Fruit fly (Drosophila melanogaster): ENCODE data around the gene Eno.

Eno gene

dm6 chr2L:1729607-1730011, at the start of gene Eno, which contains the start of gene CG31937:
Eno (minus strand) TSS chr2L:1729636.
CG31937 (plus strand) TSS chr2L:1729887.
- TF ChIP-seq CG13204 (GFP tag; optimal IDR thresholded peaks at IDR 0.05) (no peak), fd96Ca (GFP tag; IDR thresholded peaks at IDR 0.05) (peak; percentile 78), gl (tag; optimal IDR thresholded peaks at IDR 0.05) (peak; percentile 18), CG4496 (GFP tag; IDR thresholded peaks at IDR 0.05) (peak; percentile 37; the same call in 1 of the 3 replicates), Snoo (tag; optimal IDR thresholded peaks at IDR 0.05) (peak; percentile 56), Pif1A (GFP tag; optimal IDR thresholded peaks at IDR 0.05) (peak; percentile 58), CG8301 (tag; optimal IDR thresholded peaks at IDR 0.05) (peak; percentile 42), CG12605 (GFP tag; IDR thresholded peaks at IDR 0.05) (no peak), CG9948 (tag; optimal IDR thresholded peaks at IDR 0.05) (no peak), CG14655 (GFP tag; optimal IDR thresholded peaks at IDR 0.05) (peak; percentile 55), CG8159 (tag; optimal IDR thresholded peaks at IDR 0.05) (peak; percentile 28), CG32121 (GFP tag; IDR thresholded peaks at IDR 0.05) (peak; percentile 76), EcR (GFP tag; optimal IDR thresholded peaks at IDR 0.05) (no peak), Ets98B (GFP tag; IDR thresholded peaks at IDR 0.05) (peak; percentile 61), CG10348 (GFP tag; IDR thresholded peaks at IDR 0.05) (no peak), Pif1B (GFP tag; optimal IDR thresholded peaks at IDR 0.05) (peak; percentile 31), CG15710 (tag; optimal IDR thresholded peaks at IDR 0.05) (peak; percentile 59)

- TF ChIP-seq Pif1A (GFP tag; optimal IDR thresholded peaks at IDR 0.05) (no peak), CG15710 (tag; optimal IDR thresholded peaks at IDR 0.05) (no peak), CG4496 (GFP tag; IDR thresholded peaks at IDR 0.05) (no peak), CG8159 (tag; optimal IDR thresholded peaks at IDR 0.05) (no peak), CG10348 (GFP tag; IDR thresholded peaks at IDR 0.05) (no peak), D1 (tag; optimal IDR thresholded peaks at IDR 0.05) (no peak), CG17806 (tag; optimal IDR thresholded peaks at IDR 0.05) (no peak), gl (tag; optimal IDR thresholded peaks at IDR 0.05) (no peak), Pif1B (GFP tag; optimal IDR thresholded peaks at IDR 0.05) (no peak), Snoo (tag; optimal IDR thresholded peaks at IDR 0.05) (no peak), CG9948 (tag; optimal IDR thresholded peaks at IDR 0.05) (no peak), CG12605 (GFP tag; IDR thresholded peaks at IDR 0.05) (no peak), CG8301 (tag; optimal IDR thresholded peaks at IDR 0.05) (no peak), CG32121 (GFP tag; IDR thresholded peaks at IDR 0.05) (no peak), rn (GFP tag; IDR thresholded peaks at IDR 0.05) (no peak)
Measured at dm6 chr2L:1758853-1759252, 29.4 kb upstream of the Eno start, which contains the start of gene CG17650. CG17650 (minus strand) TSS chr2L:1759093.

dm6 chr2L:1756351-1756750, 26.9 kb upstream of the Eno start, which contains the start of gene Gr22f:
Gr22f (minus strand) TSS chr2L:1756451.
- no peak for TF ChIP-seq rn (GFP tag; IDR thresholded peaks at IDR 0.05)
- no peak for TF ChIP-seq Pif1B (GFP tag; optimal IDR thresholded peaks at IDR 0.05)
- no peak for TF ChIP-seq CG15710 (tag; optimal IDR thresholded peaks at IDR 0.05)
- TF ChIP-seq CG9948 (tag; optimal IDR thresholded peaks at IDR 0.05) = no peak
- TF ChIP-seq CG32121 (GFP tag; IDR thresholded peaks at IDR 0.05) = no peak
- TF ChIP-seq CG4496 (GFP tag; IDR thresholded peaks at IDR 0.05) = no peak
- TF ChIP-seq CG12605 (GFP tag; IDR thresholded peaks at IDR 0.05) = no peak
- TF ChIP-seq CG13204 (GFP tag; optimal IDR thresholded peaks at IDR 0.05) = no peak
- no peak for TF ChIP-seq Snoo (tag; optimal IDR thresholded peaks at IDR 0.05)
- no peak for TF ChIP-seq CG17806 (tag; optimal IDR thresholded peaks at IDR 0.05)
- TF ChIP-seq CG34367 (tag; optimal IDR thresholded peaks at IDR 0.05) = no peak

- TF ChIP-seq gl (tag; optimal IDR thresholded peaks at IDR 0.05) (no peak), Pif1A (GFP tag; optimal IDR thresholded peaks at IDR 0.05) (no peak), CG17806 (tag; optimal IDR thresholded peaks at IDR 0.05) (no peak), CG15710 (tag; optimal IDR thresholded peaks at IDR 0.05) (no peak), CG13204 (GFP tag; optimal IDR thresholded peaks at IDR 0.05) (no peak), CG12605 (GFP tag; IDR thresholded peaks at IDR 0.05) (no peak), D1 (tag; optimal IDR thresholded peaks at IDR 0.05) (no peak), CG8159 (tag; optimal IDR thresholded peaks at IDR 0.05) (no peak), Pif1B (GFP tag; optimal IDR thresholded peaks at IDR 0.05) (no peak), rn (GFP tag; IDR thresholded peaks at IDR 0.05) (no peak), Snoo (tag; optimal IDR thresholded peaks at IDR 0.05) (no peak), CG9948 (tag; optimal IDR thresholded peaks at IDR 0.05) (no peak), CG10348 (GFP tag; IDR thresholded peaks at IDR 0.05) (no peak), EcR (GFP tag; optimal IDR thresholded peaks at IDR 0.05) (no peak), CG14655 (GFP tag; optimal IDR thresholded peaks at IDR 0.05) (no peak), CG4496 (GFP tag; IDR thresholded peaks at IDR 0.05) (no peak), fd96Ca (GFP tag; IDR thresholded peaks at IDR 0.05) (no peak)
Measured at dm6 chr2L:1751953-1752352, 22.5 kb upstream of the Eno start, which contains the start of the genes CG17712 and CG17648. CG17712 (minus strand) TSS chr2L:1752122. CG17648 (plus strand) TSS chr2L:1752308.

dm6 chr2L:1748410-1748809, 19.0 kb upstream of the Eno start:
- no peak for TF ChIP-seq CG13204 (GFP tag; optimal IDR thresholded peaks at IDR 0.05)
- TF ChIP-seq EcR (GFP tag; optimal IDR thresholded peaks at IDR 0.05) = peak; percentile 95

- TF ChIP-seq CG10348 (GFP tag; IDR thresholded peaks at IDR 0.05) (no peak), CG34367 (tag; optimal IDR thresholded peaks at IDR 0.05) (no peak), CG15710 (tag; optimal IDR thresholded peaks at IDR 0.05) (no peak), CG14655 (GFP tag; optimal IDR thresholded peaks at IDR 0.05) (no peak), Pif1B (GFP tag; optimal IDR thresholded peaks at IDR 0.05) (no peak), CG32121 (GFP tag; IDR thresholded peaks at IDR 0.05) (no peak), CG4496 (GFP tag; IDR thresholded peaks at IDR 0.05) (no peak), CG17806 (tag; optimal IDR thresholded peaks at IDR 0.05) (no peak)
Measured at dm6 chr2L:1743800-1744199, 14.4 kb upstream of the Eno start.

Data from whole organism, pupa.